Worm (Caenorhabditis elegans): ENCODE results near the gene aak-1.

- no peak for TF ChIP-seq dao-5 (tag; optimal IDR thresholded peaks at IDR 0.05)
- no peak for TF ChIP-seq him-1 (tag; optimal IDR thresholded peaks at IDR 0.05)
Measured at ce11 chrIII:8792251-8792650, 31.4 kb upstream of the aak-1 start, which contains the start of gene ztf-1.
